Fruit fly (Drosophila melanogaster) whole organism, embryonic: ENCODE data around the gene Tim17a2.

Experiments
- ATbp ChIP-seq: fragments of 200-800 bp; sonication (Bioruptor generic); optimal IDR thresholded peaks from 2 replicates; lab custom pipeline; 2017; ENCODE audit warnings: missing biosample characterization, mild to moderate bottlenecking, missing genetic modification characterization, missing genetic modification reagents
- Asciz ChIP-seq: fragments of 200-800 bp; sonication (Bioruptor generic); optimal IDR thresholded peaks from 2 replicates; lab custom pipeline; 2017; ENCODE audit warnings: missing biosample characterization, mild to moderate bottlenecking, missing genetic modification characterization, missing genetic modification reagents
- Atf6 ChIP-seq: fragments of 200-800 bp; sonication (Bioruptor generic); IDR thresholded peaks from 2 replicates; pipeline ENCODE4 v1.3.6; 2022; ENCODE audit warnings: missing biosample characterization, missing genetic modification characterization
- CG11456 ChIP-seq: fragments of 200-800 bp; sonication (Bioruptor generic); IDR thresholded peaks from 3 replicates; pipeline ENCODE4 v1.3.6; 2022; ENCODE audit warnings: missing biosample characterization, missing genetic modification characterization
- CG12659 ChIP-seq: fragments of 200-800 bp; sonication (Bioruptor generic); optimal IDR thresholded peaks from 3 replicates; lab custom pipeline; 2017; ENCODE audit warnings: mild to moderate bottlenecking, missing biosample characterization, missing genetic modification reagents, missing genetic modification characterization
- CG12769 ChIP-seq: fragments of 200-800 bp; sonication (Bioruptor generic); optimal IDR thresholded peaks from 2 replicates; lab custom pipeline; 2019; ENCODE audit warnings: missing biosample characterization, mild to moderate bottlenecking, missing genetic modification characterization, moderate library complexity
- CG15269 ChIP-seq: fragments of 200-800 bp; sonication (Bioruptor generic); optimal IDR thresholded peaks from 2 replicates; lab custom pipeline; 2018; ENCODE audit warnings: missing biosample characterization, mild to moderate bottlenecking, missing genetic modification characterization, moderate library complexity
- CG17829 ChIP-seq: fragments of 200-800 bp; optimal IDR thresholded peaks from 2 replicates; lab custom pipeline; 2019; ENCODE audit warnings: missing biosample characterization, mild to moderate bottlenecking, missing genetic modification characterization, moderate library complexity
- CG18262 ChIP-seq: fragments of 200-800 bp; optimal IDR thresholded peaks from 3 replicates; lab custom pipeline; 2019; ENCODE audit warnings: missing biosample characterization, mild to moderate bottlenecking, missing genetic modification characterization, moderate library complexity
- CG1832 ChIP-seq: fragments of 200-800 bp; sonication (Bioruptor generic); optimal IDR thresholded peaks from 2 replicates; lab custom pipeline; 2017; ENCODE audit warnings: missing biosample characterization, mild to moderate bottlenecking, missing genetic modification characterization, inconsistent platforms
- CG2199 ChIP-seq: fragments of 200-800 bp; sonication (Bioruptor generic); IDR thresholded peaks from 3 replicates; pipeline ENCODE4 v1.3.6; 2022; ENCODE audit warnings: missing biosample characterization, missing genetic modification characterization
- CG30020 ChIP-seq: fragments of 200-800 bp; optimal IDR thresholded peaks from 2 replicates; lab custom pipeline; 2019; ENCODE audit warnings: missing biosample characterization, mild to moderate bottlenecking, missing genetic modification characterization, moderate library complexity
- CG4854 ChIP-seq: fragments of 200-800 bp; sonication (Bioruptor generic); optimal IDR thresholded peaks from 2 replicates; lab custom pipeline; 2016; ENCODE audit warnings: missing biosample characterization, missing genetic modification characterization, inconsistent platforms
- CG5245 ChIP-seq: fragments of 200-800 bp; sonication (Bioruptor generic); optimal IDR thresholded peaks from 3 replicates; lab custom pipeline; 2016; ENCODE audit warnings: missing biosample characterization, missing genetic modification characterization
- CG5953 ChIP-seq: fragments of 200-800 bp; sonication (Bioruptor generic); IDR thresholded peaks from 2 replicates; pipeline ENCODE4 v1.3.6; 2022; ENCODE audit warnings: missing biosample characterization, missing genetic modification characterization
- CG6765 ChIP-seq: fragments of 200-800 bp; sonication (Bioruptor generic); optimal IDR thresholded peaks from 3 replicates; lab custom pipeline; 2017; ENCODE audit warnings: missing biosample characterization, mild to moderate bottlenecking, missing genetic modification characterization
- CG7556 ChIP-seq: fragments of 200-800 bp; sonication (Bioruptor generic); optimal IDR thresholded peaks from 2 replicates; lab custom pipeline; 2017; ENCODE audit warnings: missing biosample characterization, mild to moderate bottlenecking, missing genetic modification characterization
- CG8290 ChIP-seq, 3 experiments: fragments of 200-800 bp; sonication (Bioruptor generic); optimal IDR thresholded peaks; 2 replicates each; lab custom pipeline; 2016 to 2019; ENCODE audit warnings: missing biosample characterization in 3 of 3, missing genetic modification characterization in 3 of 3, mild to moderate bottlenecking in 2 of 3, moderate library complexity in 1 of 3
- CG9609 ChIP-seq: fragments of 200-800 bp; sonication (Bioruptor generic); optimal IDR thresholded peaks from 3 replicates; lab custom pipeline; 2016; ENCODE audit warnings: missing biosample characterization, missing genetic modification characterization
- Dll ChIP-seq: fragments of 200-800 bp; sonication (Bioruptor generic); IDR thresholded peaks from 4 replicates; pipeline ENCODE4 v1.3.6; 2022; ENCODE audit warnings: missing biosample characterization, missing genetic modification characterization; ENCODE audit not compliant: partially characterized antibody
- HLH54F ChIP-seq: fragments of 200-800 bp; sonication (Bioruptor generic); optimal IDR thresholded peaks from 3 replicates; lab custom pipeline; 2016; ENCODE audit warnings: missing biosample characterization, missing genetic modification characterization
- Lhr ChIP-seq: fragments of 200-800 bp; sonication (Bioruptor generic); optimal IDR thresholded peaks from 3 replicates; lab custom pipeline; 2017; ENCODE audit warnings: mild to moderate bottlenecking, missing biosample characterization, missing genetic modification reagents, missing genetic modification characterization
- Mad ChIP-seq: fragments of 200-800 bp; sonication (Bioruptor generic); optimal IDR thresholded peaks from 2 replicates; lab custom pipeline; 2016; ENCODE audit warnings: missing biosample characterization, missing genetic modification characterization
- Meics ChIP-seq: fragments of 200-800 bp; sonication (Bioruptor generic); optimal IDR thresholded peaks from 2 replicates; lab custom pipeline; 2017; ENCODE audit warnings: missing biosample characterization, mild to moderate bottlenecking, missing genetic modification characterization
- Mrtf ChIP-seq: fragments of 200-800 bp; sonication (Bioruptor generic); IDR thresholded peaks from 3 replicates; pipeline ENCODE4 v1.3.6; 2022; ENCODE audit warnings: missing biosample characterization, missing genetic modification characterization
- NK7.1 ChIP-seq: fragments of 200-800 bp; sonication (Bioruptor generic); optimal IDR thresholded peaks from 3 replicates; lab custom pipeline; 2016; ENCODE audit warnings: missing biosample characterization, missing genetic modification characterization
- Rfx ChIP-seq: fragments of 200-800 bp; sonication (Bioruptor generic); IDR thresholded peaks from 2 replicates; pipeline ENCODE4 v1.3.6; 2022; ENCODE audit warnings: missing biosample characterization, missing genetic modification characterization
- Side ChIP-seq: fragments of 200-800 bp; sonication (Bioruptor generic); optimal IDR thresholded peaks from 2 replicates; lab custom pipeline; 2016; ENCODE audit warnings: missing biosample characterization, missing genetic modification characterization
- Sry-δ ChIP-seq: fragments of 200-800 bp; sonication (Bioruptor generic); optimal IDR thresholded peaks from 2 replicates; lab custom pipeline; 2016; ENCODE audit warnings: missing biosample characterization, missing genetic modification characterization
- Stat92E ChIP-seq, 3 experiments: fragments of >200 bp in 2 of 3; fragments of 200-800 bp in 1 of 3; sonication (Bioruptor generic) in 1 of 3; optimal IDR thresholded peaks; 2 replicates each; lab custom pipeline; 2017 to 2019; ENCODE audit warnings: missing biosample characterization in 3 of 3, missing genetic modification characterization in 3 of 3, mild to moderate bottlenecking in 1 of 3, moderate library complexity in 1 of 3
- chif ChIP-seq, 2 experiments: fragments of 200-800 bp; sonication (Bioruptor generic); optimal IDR thresholded peaks; 3 replicates each; lab custom pipeline; 2016; ENCODE audit warnings: missing biosample characterization in 2 of 2, missing genetic modification characterization in 2 of 2
- dmrt99B ChIP-seq: fragments of 200-800 bp; sonication (Bioruptor generic); optimal IDR thresholded peaks from 2 replicates; lab custom pipeline; 2018; ENCODE audit warnings: missing biosample characterization, mild to moderate bottlenecking, missing genetic modification characterization, moderate library complexity
- fd96Cb ChIP-seq: fragments of 200-800 bp; sonication (Bioruptor generic); optimal IDR thresholded peaks from 2 replicates; lab custom pipeline; 2018; ENCODE audit warnings: missing biosample characterization, mild to moderate bottlenecking, missing genetic modification characterization, moderate library complexity
- hth ChIP-seq: fragments of >200 bp; optimal IDR thresholded peaks from 2 replicates; lab custom pipeline; 2017; ENCODE audit warnings: inconsistent platforms
- nmo ChIP-seq: fragments of 200-800 bp; sonication (Bioruptor generic); optimal IDR thresholded peaks from 2 replicates; lab custom pipeline; 2018; ENCODE audit warnings: missing biosample characterization, mild to moderate bottlenecking, missing genetic modification characterization, moderate library complexity
- nom ChIP-seq: fragments of 200-800 bp; sonication (Bioruptor generic); optimal IDR thresholded peaks from 2 replicates; lab custom pipeline; 2017; ENCODE audit warnings: missing biosample characterization, missing genetic modification characterization, mild to moderate bottlenecking, moderate library complexity, missing genetic modification reagents
- pho ChIP-seq: fragments of 200-800 bp; sonication (Bioruptor generic); optimal IDR thresholded peaks from 2 replicates; lab custom pipeline; 2016; ENCODE audit warnings: missing biosample characterization, missing genetic modification characterization
- row ChIP-seq: fragments of 200-800 bp; sonication (Bioruptor generic); IDR thresholded peaks from 3 replicates; pipeline ENCODE4 v1.3.6; 2022; ENCODE audit warnings: missing biosample characterization, missing genetic modification characterization
- seq ChIP-seq: fragments of 200-800 bp; sonication (Bioruptor generic); IDR thresholded peaks from 2 replicates; pipeline ENCODE4 v1.3.6; 2022; ENCODE audit warnings: missing biosample characterization, missing genetic modification characterization
- slou ChIP-seq: fragments of 200-800 bp; sonication (Bioruptor generic); optimal IDR thresholded peaks from 3 replicates; lab custom pipeline; 2016; ENCODE audit warnings: missing biosample characterization, missing genetic modification characterization
- sna ChIP-seq: fragments of 200-800 bp; sonication (Bioruptor generic); IDR thresholded peaks from 2 replicates; pipeline ENCODE4 v1.3.6; 2022; ENCODE audit warnings: missing biosample characterization, missing genetic modification characterization; ENCODE audit not compliant: partially characterized antibody
- sr ChIP-seq: fragments of 200-800 bp; sonication (Bioruptor generic); IDR thresholded peaks from 3 replicates; pipeline ENCODE4 v1.3.6; 2022; ENCODE audit warnings: missing biosample characterization, missing genetic modification characterization
- tin ChIP-seq: fragments of 200-800 bp; sonication (Bioruptor generic); optimal IDR thresholded peaks from 3 replicates; lab custom pipeline; 2016; ENCODE audit warnings: missing biosample characterization, missing genetic modification characterization
- tna ChIP-seq: fragments of 200-800 bp; sonication (Bioruptor generic); IDR thresholded peaks from 2 replicates; pipeline ENCODE4 v1.3.6; 2022; ENCODE audit warnings: missing biosample characterization, missing genetic modification characterization; ENCODE audit not compliant: partially characterized antibody
- twi ChIP-seq: fragments of 200-800 bp; optimal IDR thresholded peaks from 2 replicates; lab custom pipeline; 2019; ENCODE audit warnings: missing biosample characterization, mild to moderate bottlenecking, missing genetic modification characterization, moderate library complexity
- tx ChIP-seq: fragments of 200-800 bp; sonication (Bioruptor generic); optimal IDR thresholded peaks from 2 replicates; lab custom pipeline; 2016; ENCODE audit warnings: missing biosample characterization, missing genetic modification characterization
- vvl ChIP-seq: fragments of 200-800 bp; sonication (Bioruptor generic); IDR thresholded peaks from 2 replicates; pipeline ENCODE4 v1.3.6; 2022; ENCODE audit warnings: missing biosample characterization, missing genetic modification characterization

Tim17a2 gene

dm6 chr3R:5264251-5265098 lies 2.0 kb upstream of the Tim17a2 start (continued):
- TF ChIP-seq Lhr (GFP tag; lab: Kevin White, UChicago) = no peak
- peak; percentile 56 for TF ChIP-seq Meics (GFP tag; lab: Kevin White, UChicago)
- no peak for TF ChIP-seq tin (GFP tag; lab: Kevin White, UChicago)
- TF ChIP-seq CG30020 = peak; percentile 3
- TF ChIP-seq CG11456 (GFP tag; lab: Robert Waterston, UW) = no peak
- TF ChIP-seq nom (GFP tag; lab: Kevin White, UChicago) = peak; percentile 30
- peak; percentile 33 for TF ChIP-seq pho (GFP tag; lab: Kevin White, UChicago)
- peak; percentile 15 to 16 for TF ChIP-seq chif (GFP tag; optimal IDR thresholded peaks at IDR 0.05; lab: Kevin White, UChicago)
- TF ChIP-seq NK7.1 (GFP tag; lab: Kevin White, UChicago) = peak; percentile 22
- peak; percentile 53 for TF ChIP-seq vvl (GFP tag; lab: Robert Waterston, UW)
- peak; percentile 47 for TF ChIP-seq CG18262 (tag; lab: Kevin White, UChicago)
- TF ChIP-seq tx (GFP tag; lab: Kevin White, UChicago) = peak; percentile 4
- no peak for TF ChIP-seq fd96Cb (tag; lab: Kevin White, UChicago)
- 0 out of 2 replicates have a peak, but pooled peaks have one; percentile 34 for TF ChIP-seq tna (GFP tag; lab: Robert Waterston, UW)
- TF ChIP-seq CG15269 (tag; lab: Kevin White, UChicago) = peak; percentile 51
- peak; percentile 14 for TF ChIP-seq CG9609 (GFP tag; lab: Kevin White, UChicago)
- no peak for TF ChIP-seq sr
- TF ChIP-seq Rfx (GFP tag; lab: Robert Waterston, UW) = peak; percentile 49; the same call in 1 of the 2 replicates
- peak; percentile 45 for TF ChIP-seq CG12659 (GFP tag; lab: Kevin White, UChicago)
- TF ChIP-seq row (GFP tag; lab: Robert Waterston, UW) = peak; percentile 96
- TF ChIP-seq seq (GFP tag; lab: Robert Waterston, UW) = no peak
- TF ChIP-seq ATbp (GFP tag; lab: Kevin White, UChicago) = peak; percentile 31
- TF ChIP-seq Stat92E (GFP tag; optimal IDR thresholded peaks at IDR 0.05; lab: Kevin White, UChicago) = peak in 1 of 3 experiments; percentile 56
- TF ChIP-seq hth = no peak
- no peak for TF ChIP-seq slou
- no peak; the same call in 1 of the 2 replicates for TF ChIP-seq sna (GFP tag; lab: Robert Waterston, UW)
- TF ChIP-seq Sry-δ (GFP tag; lab: Kevin White, UChicago) = peak; percentile 16
- 0 out of 4 replicates have a peak, but pooled peaks have one; percentile 8 for TF ChIP-seq Dll
- TF ChIP-seq Atf6 (GFP tag; lab: Robert Waterston, UW) = 0 out of 2 replicates have a peak, but pooled peaks have one; percentile 32
- peak; percentile 28 for TF ChIP-seq CG12769 (tag; lab: Kevin White, UChicago)
- peak; percentile 79 for TF ChIP-seq CG17829 (tag; lab: Kevin White, UChicago)
- TF ChIP-seq Asciz (GFP tag; lab: Kevin White, UChicago) = peak; percentile 2
- TF ChIP-seq nmo (GFP tag; lab: Kevin White, UChicago) = peak; percentile 46
- no peak for TF ChIP-seq Mad (GFP tag; lab: Kevin White, UChicago)
- TF ChIP-seq twi (tag; lab: Kevin White, UChicago) = peak; percentile 50
- TF ChIP-seq CG4854 (GFP tag; lab: Kevin White, UChicago) = no peak
- peak; percentile 73 for TF ChIP-seq CG7556 (GFP tag; lab: Kevin White, UChicago)
- TF ChIP-seq dmrt99B (tag; lab: Kevin White, UChicago) = peak; percentile 54
- peak; percentile 41 for TF ChIP-seq HLH54F (GFP tag; lab: Kevin White, UChicago)
- no peak for TF ChIP-seq CG1832 (GFP tag; lab: Kevin White, UChicago)
- TF ChIP-seq CG6765 = no peak
- TF ChIP-seq Mrtf (GFP tag; lab: Robert Waterston, UW) = 0 out of 3 replicates have a peak, but pooled peaks have one; percentile 25
- TF ChIP-seq CG8290 (GFP tag; optimal IDR thresholded peaks at IDR 0.05; lab: Kevin White, UChicago) = peak; percentile 9
- TF ChIP-seq CG8290 (tag; optimal IDR thresholded peaks at IDR 0.05; lab: Kevin White, UChicago) = peak in 1 of 2 experiments; percentile 49
- no peak for TF ChIP-seq CG5245 (GFP tag; lab: Kevin White, UChicago)
- TF ChIP-seq Side = peak; percentile 29
- 0 out of 3 replicates have a peak, but pooled peaks have one; percentile 59 for TF ChIP-seq CG2199 (GFP tag; lab: Robert Waterston, UW)
- no peak for TF ChIP-seq CG5953
